Fruit fly (Drosophila melanogaster) S2 (cell line): ENCODE data around the gene CG13403.

Source experiments
- CG8478 ChIP-seq: fragments of >200 bp; optimal IDR thresholded peaks from 2 replicates; lab custom pipeline; 2018
- CTCF ChIP-seq, 2 experiments: fragments of >200 bp; optimal IDR thresholded peaks; 2 replicates each; lab custom pipeline; 2018

dm6 chrX:14215834-14216233 is 24.0 kb upstream of the CG13403 start:
- TF ChIP-seq CG8478 (no peak), CTCF (optimal IDR thresholded peaks at IDR 0.05; lab: Kevin White, UChicago) (no peak)
